Fruit fly (Drosophila melanogaster): ENCODE results near the gene RnrL.

The RnrL gene

dm6 chr2L:10356508-10356907 is 28.8 kb upstream of the RnrL start, which contains the start of the genes CtsL4 and ClpP (continued):
- no peak for TF ChIP-seq Hey (tag; optimal IDR thresholded peaks at IDR 0.05)
- no peak for TF ChIP-seq knrl (GFP tag; IDR thresholded peaks at IDR 0.05; ENCODE audit: partially characterized antibody)
- TF ChIP-seq onecut (GFP tag; IDR thresholded peaks at IDR 0.05), result no peak
- TF ChIP-seq Ada2b (GFP tag; IDR thresholded peaks at IDR 0.05), result peak; percentile 37
- no peak for TF ChIP-seq ttk (GFP tag; IDR thresholded peaks at IDR 0.05)
- peak; percentile 38; the same call in 1 of the 2 replicates for TF ChIP-seq CG10366 (GFP tag; IDR thresholded peaks at IDR 0.05)
- peak; percentile 39; the same call in 2 of the 3 replicates for TF ChIP-seq CG7357 (GFP tag; IDR thresholded peaks at IDR 0.05)
- no peak for TF ChIP-seq ro (GFP tag; IDR thresholded peaks at IDR 0.05)
- peak; percentile 52 for TF ChIP-seq az2 (GFP tag; optimal IDR thresholded peaks at IDR 0.05)
- TF ChIP-seq Ets65A (GFP tag), result no peak
- TF ChIP-seq lbe (GFP tag; optimal IDR thresholded peaks at IDR 0.05), result no peak
- no peak for TF ChIP-seq CG10274 (GFP tag; optimal IDR thresholded peaks at IDR 0.05)
- peak; percentile 36; the same call in 1 of the 2 replicates for TF ChIP-seq CG3847 (GFP tag; IDR thresholded peaks at IDR 0.05)
- TF ChIP-seq CG18619 (GFP tag; optimal IDR thresholded peaks at IDR 0.05), result no peak
- peak; percentile 37 for TF ChIP-seq Six4 (GFP tag; optimal IDR thresholded peaks at IDR 0.05)
- TF ChIP-seq Ptx1 (GFP tag; IDR thresholded peaks at IDR 0.05), result peak; percentile 60
- TF ChIP-seq CG12659 (GFP tag; optimal IDR thresholded peaks at IDR 0.05), result peak; percentile 76
- TF ChIP-seq Gsc (GFP tag; IDR thresholded peaks at IDR 0.05), result no peak
- TF ChIP-seq MESR4 (GFP tag; optimal IDR thresholded peaks at IDR 0.05), result no peak
- no peak for TF ChIP-seq Bgb (GFP tag; IDR thresholded peaks at IDR 0.05; ENCODE audit: partially characterized antibody)
- TF ChIP-seq Abd-B (GFP tag; optimal IDR thresholded peaks at IDR 0.05), result peak; percentile 46
- TF ChIP-seq CG18476 (GFP tag; optimal IDR thresholded peaks at IDR 0.05), result no peak
- TF ChIP-seq Sox100B (GFP tag; optimal IDR thresholded peaks at IDR 0.05), result no peak
- TF ChIP-seq Fer2 (tag; optimal IDR thresholded peaks at IDR 0.05), result no peak
- no peak for TF ChIP-seq klu (GFP tag; IDR thresholded peaks at IDR 0.05)
- peak; percentile 50; the same call in 2 of the 3 replicates for TF ChIP-seq dysf (GFP tag; IDR thresholded peaks at IDR 0.05)
- TF ChIP-seq CG3163 (GFP tag; optimal IDR thresholded peaks at IDR 0.05), result no peak
- no peak for TF ChIP-seq vnd (GFP tag; IDR thresholded peaks at IDR 0.05; ENCODE audit: partially characterized antibody)
- TF ChIP-seq CG31365 (tag; optimal IDR thresholded peaks at IDR 0.05), result no peak
- TF ChIP-seq fd102C (GFP tag; optimal IDR thresholded peaks at IDR 0.05), result no peak
- TF ChIP-seq Atf6 (GFP tag; IDR thresholded peaks at IDR 0.05), result 0 out of 2 replicates have a peak, but pooled peaks have one; percentile 35
- peak; percentile 74 for TF ChIP-seq D19A (tag; optimal IDR thresholded peaks at IDR 0.05)
- no peak for TF ChIP-seq crc (GFP tag; optimal IDR thresholded peaks at IDR 0.05)
- no peak for TF ChIP-seq CG16815 (GFP tag; optimal IDR thresholded peaks at IDR 0.05)
- peak; percentile 39 for TF ChIP-seq CG12299 (tag; optimal IDR thresholded peaks at IDR 0.05)
- TF ChIP-seq CG5245 (GFP tag; optimal IDR thresholded peaks at IDR 0.05), result peak; percentile 5
- TF ChIP-seq D (optimal IDR thresholded peaks at IDR 0.05), result no peak
- TF ChIP-seq D (GFP tag; optimal IDR thresholded peaks at IDR 0.05), result peak; percentile 35
- peak; percentile 62 for TF ChIP-seq Lhr (GFP tag; optimal IDR thresholded peaks at IDR 0.05)
- TF ChIP-seq CG3995 (GFP tag; optimal IDR thresholded peaks at IDR 0.05), result peak; percentile 27
- no peak for TF ChIP-seq CG10462 (GFP tag; optimal IDR thresholded peaks at IDR 0.05)
- no peak for TF ChIP-seq prd (optimal IDR thresholded peaks at IDR 0.05)
- peak; percentile 67; the same call in 2 of the 3 replicates for TF ChIP-seq prd (GFP tag; IDR thresholded peaks at IDR 0.05)
- TF ChIP-seq NC2β (GFP tag; optimal IDR thresholded peaks at IDR 0.05), result no peak
- TF ChIP-seq CG10979 (tag; optimal IDR thresholded peaks at IDR 0.05), result peak; percentile 28
- TF ChIP-seq CG4404 (GFP tag; IDR thresholded peaks at IDR 0.05), result 0 out of 2 replicates have a peak, but pooled peaks have one; percentile 17
- peak; percentile 4 for TF ChIP-seq CG3281 (GFP tag; optimal IDR thresholded peaks at IDR 0.05)
- no peak for TF ChIP-seq CG12071 (GFP tag; optimal IDR thresholded peaks at IDR 0.05)
- peak; percentile 43 for TF ChIP-seq Ets97D (GFP tag; optimal IDR thresholded peaks at IDR 0.05)
- no peak for TF ChIP-seq CG7928 (GFP tag; optimal IDR thresholded peaks at IDR 0.05)
- TF ChIP-seq CG2199 (GFP tag; IDR thresholded peaks at IDR 0.05), result peak; percentile 55; the same call in 1 of the 3 replicates
- TF ChIP-seq yki (optimal IDR thresholded peaks at IDR 0.05), result no peak
- TF ChIP-seq Adf1 (GFP tag; IDR thresholded peaks at IDR 0.05), result no peak

Measured in whole organism, embryonic.